Worm (Caenorhabditis elegans): ENCODE measurements around the gene K07C5.2.

DNA sequence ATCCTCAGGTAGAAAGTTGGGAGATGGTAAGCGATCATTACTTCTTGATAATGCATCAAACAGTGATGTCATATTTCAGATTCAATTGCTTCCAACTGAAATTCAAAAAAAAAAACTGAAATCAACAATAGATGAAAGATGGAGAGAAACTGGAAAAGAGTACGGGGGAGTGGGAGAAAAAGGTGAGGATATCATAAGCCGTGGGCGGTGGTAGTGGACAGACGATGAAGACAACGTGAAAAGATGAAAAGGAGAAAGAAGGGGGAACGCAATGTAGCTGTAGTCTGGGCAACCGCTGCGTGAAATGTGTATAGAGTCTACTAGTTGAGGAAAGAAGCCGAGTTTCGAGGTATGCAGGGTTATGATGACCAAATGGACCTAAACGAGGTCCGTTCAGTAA is 32.0 kb upstream of the K07C5.2 start, which contains the start of gene che-12:
- no peak for TF ChIP-seq him-1 (tag; optimal IDR thresholded peaks at IDR 0.05)
- TF ChIP-seq dao-5 (tag; optimal IDR thresholded peaks at IDR 0.05): no peak
- TF ChIP-seq W03F9.2 (tag; optimal IDR thresholded peaks at IDR 0.05): no peak

All from whole organism, L4/young adult.